Fruit fly (Drosophila melanogaster) whole organism, embryonic: Measurements from ENCODE around the gene CG6041.

ENCODE experiments used
- B-H2 ChIP-seq: fragments of 200-800 bp; sonication (Bioruptor generic); optimal IDR thresholded peaks from 2 replicates; lab custom pipeline; 2018; ENCODE audit warnings: missing biosample characterization, mild to moderate bottlenecking, missing genetic modification characterization
- C15 ChIP-seq: fragments of 200-800 bp; sonication (Bioruptor generic); IDR thresholded peaks from 3 replicates; pipeline ENCODE4 v1.3.6; 2022; ENCODE audit warnings: missing biosample characterization, missing genetic modification characterization
- CG12236 ChIP-seq: fragments of 200-800 bp; sonication (Bioruptor generic); optimal IDR thresholded peaks from 2 replicates; lab custom pipeline; 2016; ENCODE audit warnings: missing biosample characterization, missing genetic modification characterization
- CG15011 ChIP-seq: fragments of 200-800 bp; sonication (Bioruptor generic); optimal IDR thresholded peaks from 3 replicates; lab custom pipeline; 2018; ENCODE audit warnings: missing biosample characterization, mild to moderate bottlenecking, missing genetic modification characterization
- CG17568 ChIP-seq: fragments of 200-800 bp; sonication (Bioruptor generic); optimal IDR thresholded peaks from 2 replicates; lab custom pipeline; 2018; ENCODE audit warnings: missing biosample characterization, mild to moderate bottlenecking, missing genetic modification characterization, moderate library complexity
- CG2202 ChIP-seq: fragments of 200-800 bp; sonication (Bioruptor generic); optimal IDR thresholded peaks from 2 replicates; lab custom pipeline; 2018; ENCODE audit warnings: missing biosample characterization, mild to moderate bottlenecking, missing genetic modification characterization
- CG3163 ChIP-seq: fragments of 200-800 bp; sonication (Bioruptor generic); optimal IDR thresholded peaks from 3 replicates; lab custom pipeline; 2016; ENCODE audit warnings: missing biosample characterization, missing genetic modification characterization
- CG5180 ChIP-seq: fragments of 200-800 bp; sonication (Bioruptor generic); optimal IDR thresholded peaks from 3 replicates; lab custom pipeline; 2017; ENCODE audit warnings: missing biosample characterization, missing genetic modification characterization, mild to moderate bottlenecking, moderate library complexity, missing genetic modification reagents
- CG6854 ChIP-seq: fragments of 200-800 bp; sonication (Bioruptor generic); optimal IDR thresholded peaks from 3 replicates; lab custom pipeline; 2017; ENCODE audit warnings: missing biosample characterization, mild to moderate bottlenecking, missing genetic modification characterization
- CG8290 ChIP-seq, 3 experiments: fragments of 200-800 bp; sonication (Bioruptor generic); optimal IDR thresholded peaks; 2 replicates each; lab custom pipeline; 2016 to 2019; ENCODE audit warnings: missing biosample characterization in 3 of 3, missing genetic modification characterization in 3 of 3, mild to moderate bottlenecking in 2 of 3, moderate library complexity in 1 of 3
- CG9215 ChIP-seq: fragments of 200-800 bp; sonication (Bioruptor generic); IDR thresholded peaks from 2 replicates; pipeline ENCODE4 v1.3.6; 2022; ENCODE audit warnings: missing biosample characterization, missing genetic modification characterization
- CG9609 ChIP-seq: fragments of 200-800 bp; sonication (Bioruptor generic); optimal IDR thresholded peaks from 3 replicates; lab custom pipeline; 2016; ENCODE audit warnings: missing biosample characterization, missing genetic modification characterization
- CG9797 ChIP-seq: fragments of 200-800 bp; sonication (Bioruptor generic); optimal IDR thresholded peaks from 3 replicates; lab custom pipeline; 2018; ENCODE audit warnings: missing biosample characterization, mild to moderate bottlenecking, missing genetic modification characterization
- CkIIα-i1 ChIP-seq: fragments of 200-800 bp; sonication (Bioruptor generic); IDR thresholded peaks from 2 replicates; pipeline ENCODE4 v1.3.6; 2022; ENCODE audit warnings: missing biosample characterization, missing genetic modification characterization
- D19B ChIP-seq: fragments of 200-800 bp; sonication (Bioruptor generic); optimal IDR thresholded peaks from 2 replicates; lab custom pipeline; 2017; ENCODE audit warnings: missing biosample characterization, mild to moderate bottlenecking, missing genetic modification characterization
- Dll ChIP-seq: fragments of 200-800 bp; sonication (Bioruptor generic); IDR thresholded peaks from 4 replicates; pipeline ENCODE4 v1.3.6; 2022; ENCODE audit warnings: missing biosample characterization, missing genetic modification characterization; ENCODE audit not compliant: partially characterized antibody
- Dref ChIP-seq: fragments of 200-800 bp; sonication (Bioruptor generic); IDR thresholded peaks from 2 replicates; pipeline ENCODE4 v1.3.6; 2022; ENCODE audit warnings: missing biosample characterization, missing genetic modification characterization
- Eip74EF ChIP-seq, 2 experiments: fragments of 200-800 bp in 1 of 2; fragments of >200 bp in 1 of 2; sonication (Bioruptor generic) in 1 of 2; optimal IDR thresholded peaks; 2 replicates each; lab custom pipeline; 2017 to 2019; ENCODE audit warnings: missing biosample characterization in 2 of 2, missing genetic modification characterization in 2 of 2, mild to moderate bottlenecking in 1 of 2, moderate library complexity in 1 of 2
- HLHmδ ChIP-seq: fragments of 200-800 bp; sonication (Bioruptor generic); optimal IDR thresholded peaks from 2 replicates; lab custom pipeline; 2018; ENCODE audit warnings: missing biosample characterization, mild to moderate bottlenecking, missing genetic modification characterization, moderate library complexity
- Hsf ChIP-seq: fragments of 200-800 bp; sonication (Bioruptor generic); optimal IDR thresholded peaks from 3 replicates; lab custom pipeline; 2016; ENCODE audit warnings: missing biosample characterization, missing genetic modification characterization
- Rfx ChIP-seq: fragments of 200-800 bp; sonication (Bioruptor generic); IDR thresholded peaks from 2 replicates; pipeline ENCODE4 v1.3.6; 2022; ENCODE audit warnings: missing biosample characterization, missing genetic modification characterization
- Scr ChIP-seq: fragments of 200-800 bp; sonication (Bioruptor generic); IDR thresholded peaks from 2 replicates; pipeline ENCODE4 v1.3.6; 2022; ENCODE audit warnings: missing biosample characterization, missing genetic modification characterization; ENCODE audit not compliant: partially characterized antibody
- Sin3A ChIP-seq: fragments of >200 bp; optimal IDR thresholded peaks from 2 replicates; lab custom pipeline; 2018
- abd-A ChIP-seq: fragments of 200-800 bp; sonication (Bioruptor generic); optimal IDR thresholded peaks from 3 replicates; lab custom pipeline; 2019; ENCODE audit warnings: missing biosample characterization, mild to moderate bottlenecking, missing genetic modification characterization, moderate library complexity
- aop ChIP-seq: fragments of 200-800 bp; sonication (Bioruptor generic); IDR thresholded peaks from 2 replicates; pipeline ENCODE4 v1.3.6; 2022; ENCODE audit warnings: missing biosample characterization, missing genetic modification characterization
- az2 ChIP-seq: fragments of 200-800 bp; sonication (Bioruptor generic); optimal IDR thresholded peaks from 3 replicates; lab custom pipeline; 2016; ENCODE audit warnings: missing biosample characterization, missing genetic modification characterization
- bsh ChIP-seq, 2 experiments: fragments of 200-800 bp; sonication (Bioruptor generic); optimal IDR thresholded peaks; 2 replicates each; lab custom pipeline; 2017 to 2018; ENCODE audit warnings: mild to moderate bottlenecking in 2 of 2, missing biosample characterization in 2 of 2, missing genetic modification characterization in 2 of 2, moderate library complexity in 1 of 2
- corto ChIP-seq: fragments of 200-800 bp; sonication (Bioruptor generic); optimal IDR thresholded peaks from 2 replicates; lab custom pipeline; 2016; ENCODE audit warnings: missing biosample characterization, mild to moderate bottlenecking, missing genetic modification characterization, moderate library complexity
- dan ChIP-seq: fragments of 200-800 bp; sonication (Bioruptor generic); IDR thresholded peaks from 2 replicates; pipeline ENCODE4 v1.3.6; 2022; ENCODE audit warnings: missing biosample characterization, missing genetic modification characterization
- fd102C ChIP-seq: fragments of 200-800 bp; sonication (Bioruptor generic); optimal IDR thresholded peaks from 2 replicates; lab custom pipeline; 2018; ENCODE audit warnings: missing biosample characterization, mild to moderate bottlenecking, missing genetic modification characterization, moderate library complexity
- fd3F ChIP-seq: fragments of 200-800 bp; sonication (Bioruptor generic); optimal IDR thresholded peaks from 2 replicates; lab custom pipeline; 2018; ENCODE audit warnings: missing biosample characterization, mild to moderate bottlenecking, missing genetic modification characterization, moderate library complexity
- hkb ChIP-seq, 2 experiments: fragments of 200-800 bp in 1 of 2; fragments of >200 bp in 1 of 2; sonication (Bioruptor generic) in 1 of 2; IDR thresholded peaks in 1 of 2; optimal IDR thresholded peaks in 1 of 2; 2 replicates each; pipeline versions ENCODE4 v1.3.6 to Lab custom; 2017 to 2022; ENCODE audit warnings: missing biosample characterization in 1 of 2, missing genetic modification characterization in 1 of 2
- hth ChIP-seq: fragments of >200 bp; optimal IDR thresholded peaks from 2 replicates; lab custom pipeline; 2017; ENCODE audit warnings: inconsistent platforms
- insv ChIP-seq, 2 experiments: fragments of 200-800 bp; sonication (Bioruptor generic); optimal IDR thresholded peaks; 3 replicates each; lab custom pipeline; 2016 to 2018; ENCODE audit warnings: missing biosample characterization in 2 of 2, missing genetic modification characterization in 2 of 2
- mam ChIP-seq: fragments of 200-800 bp; sonication (Bioruptor generic); optimal IDR thresholded peaks from 3 replicates; lab custom pipeline; 2016; ENCODE audit warnings: missing biosample characterization, missing genetic modification characterization
- pan ChIP-seq, 4 experiments: fragments of >200 bp in 3 of 4; fragments of 200-800 bp in 1 of 4; sonication (Bioruptor generic) in 1 of 4; optimal IDR thresholded peaks in 3 of 4; IDR thresholded peaks in 1 of 4; 2 replicates each; pipeline versions ENCODE4 v1.3.6 to Lab custom; 2017 to 2022; ENCODE audit warnings: missing biosample characterization in 2 of 4, missing genetic modification characterization in 2 of 4, mixed read lengths in 1 of 4
- peb ChIP-seq: fragments of 200-800 bp; sonication (Bioruptor generic); IDR thresholded peaks from 2 replicates; pipeline ENCODE4 v1.3.6; 2022; ENCODE audit warnings: missing biosample characterization, missing genetic modification characterization
- pum ChIP-seq: fragments of 200-800 bp; sonication (Bioruptor generic); optimal IDR thresholded peaks from 2 replicates; lab custom pipeline; 2016; ENCODE audit warnings: missing biosample characterization, missing genetic modification characterization
- sc ChIP-seq, 3 experiments: fragments of >200 bp in 2 of 3; fragments of 200-800 bp in 1 of 3; sonication (Bioruptor generic) in 1 of 3; optimal IDR thresholded peaks; 2 replicates in 2 of 3; 3 replicates in 1 of 3; lab custom pipeline; 2017; ENCODE audit warnings: mild to moderate bottlenecking in 1 of 3, missing biosample characterization in 1 of 3, missing genetic modification characterization in 1 of 3, missing genetic modification reagents in 1 of 3
- slou ChIP-seq: fragments of 200-800 bp; sonication (Bioruptor generic); optimal IDR thresholded peaks from 3 replicates; lab custom pipeline; 2016; ENCODE audit warnings: missing biosample characterization, missing genetic modification characterization
- so ChIP-seq: fragments of 200-800 bp; sonication (Bioruptor generic); IDR thresholded peaks from 3 replicates; pipeline ENCODE4 v1.3.6; 2022; ENCODE audit warnings: missing biosample characterization, missing genetic modification characterization
- stwl ChIP-seq: fragments of 200-800 bp; sonication (Bioruptor generic); optimal IDR thresholded peaks from 3 replicates; lab custom pipeline; 2018; ENCODE audit warnings: missing biosample characterization, mild to moderate bottlenecking, missing genetic modification characterization, moderate library complexity
- tio ChIP-seq: fragments of 200-800 bp; sonication (Bioruptor generic); optimal IDR thresholded peaks from 2 replicates; lab custom pipeline; 2017; ENCODE audit warnings: missing biosample characterization, missing genetic modification characterization, inconsistent platforms
- trem ChIP-seq: fragments of 200-800 bp; optimal IDR thresholded peaks from 3 replicates; lab custom pipeline; 2019; ENCODE audit warnings: missing biosample characterization, mild to moderate bottlenecking, missing genetic modification characterization, moderate library complexity
- tup ChIP-seq: fragments of 200-800 bp; sonication (Bioruptor generic); optimal IDR thresholded peaks from 2 replicates; lab custom pipeline; 2016; ENCODE audit warnings: missing biosample characterization, mild to moderate bottlenecking, missing genetic modification characterization, moderate library complexity
- vnd ChIP-seq: fragments of 200-800 bp; sonication (Bioruptor generic); IDR thresholded peaks from 3 replicates; pipeline ENCODE4 v1.3.6; 2022; ENCODE audit warnings: missing biosample characterization, missing genetic modification characterization; ENCODE audit not compliant: partially characterized antibody

CG6041 gene

DNA sequence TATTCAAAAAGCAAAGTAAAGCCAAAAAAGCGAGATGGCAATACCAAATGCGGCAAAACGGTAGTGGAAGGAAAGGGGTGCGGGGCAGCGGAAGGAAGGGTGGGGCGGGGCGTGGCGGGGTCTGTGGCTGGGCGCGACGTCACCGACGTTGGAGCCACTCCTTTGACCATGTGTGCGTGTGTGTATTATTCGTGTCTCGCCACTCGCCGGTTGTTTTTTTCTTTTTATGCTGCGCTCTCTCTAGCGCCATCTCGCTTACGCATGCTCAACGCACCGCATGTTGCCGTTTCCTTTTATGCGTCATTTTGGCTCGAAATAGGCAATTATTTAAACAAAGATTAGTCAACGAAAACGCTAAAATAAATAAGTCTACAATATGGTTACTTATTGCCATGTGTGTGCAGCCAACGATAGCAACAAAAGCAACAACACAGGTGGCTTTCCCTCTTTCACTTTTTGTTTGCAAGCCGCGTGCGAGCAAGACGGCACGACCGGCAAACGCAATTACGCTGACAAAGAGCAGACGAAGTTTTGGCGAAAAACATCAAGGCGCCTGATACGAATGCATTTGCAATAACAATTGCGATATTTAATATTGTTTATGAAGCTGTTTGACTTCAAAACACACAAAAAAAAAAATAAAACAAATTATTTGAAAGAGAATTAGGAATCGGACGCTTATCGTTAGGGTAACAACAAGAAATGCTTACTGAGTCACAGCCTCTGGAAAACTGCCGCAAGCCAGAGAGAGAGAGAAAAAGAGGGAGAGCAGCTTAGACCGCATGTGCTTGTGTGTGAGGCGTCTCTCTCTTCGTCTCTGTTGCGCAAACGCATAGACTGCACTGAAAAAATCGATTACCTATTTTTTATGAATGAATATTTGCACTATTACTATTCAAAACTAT is 48.5 kb upstream of the CG6041 start (continued):
- TF ChIP-seq pan (optimal IDR thresholded peaks at IDR 0.05; lab: Kevin White, UChicago) (no peak), pan (GFP tag; optimal IDR thresholded peaks at IDR 0.05 in 1 of 2, IDR thresholded peaks at IDR 0.05 in 1 of 2) (no peak), fd102C (no peak), CkIIα-i1 (GFP tag; lab: Robert Waterston, UW) (0 out of 2 replicates have a peak, but pooled peaks have one; percentile 42), CG2202 (tag; lab: Kevin White, UChicago) (no peak), B-H2 (GFP tag; lab: Kevin White, UChicago) (peak; percentile 8), HLHmδ (GFP tag; lab: Kevin White, UChicago) (no peak), Scr (0 out of 2 replicates have a peak, but pooled peaks have one; percentile 13), vnd (0 out of 3 replicates have a peak, but pooled peaks have one; percentile 37), bsh (GFP tag; optimal IDR thresholded peaks at IDR 0.05; lab: Kevin White, UChicago) (no peak), aop (peak; percentile 39; the same call in 1 of the 2 replicates), CG12236 (GFP tag; lab: Kevin White, UChicago) (no peak), CG3163 (GFP tag; lab: Kevin White, UChicago) (no peak), dan (GFP tag; lab: Robert Waterston, UW) (no peak), stwl (tag; lab: Kevin White, UChicago) (no peak), Dref (GFP tag; lab: Robert Waterston, UW) (no peak), az2 (GFP tag; lab: Kevin White, UChicago) (no peak), D19B (GFP tag; lab: Kevin White, UChicago) (no peak), Rfx (GFP tag; lab: Robert Waterston, UW) (peak; percentile 21; the same call in 1 of the 2 replicates), Eip74EF (GFP tag; optimal IDR thresholded peaks at IDR 0.05; lab: Kevin White, UChicago) (no peak), C15 (GFP tag; lab: Robert Waterston, UW) (no peak), peb (no peak), CG9797 (GFP tag; lab: Kevin White, UChicago) (no peak), sc (optimal IDR thresholded peaks at IDR 0.05; lab: Kevin White, UChicago) (no peak), sc (GFP tag; optimal IDR thresholded peaks at IDR 0.05; lab: Kevin White, UChicago) (no peak), CG8290 (GFP tag; optimal IDR thresholded peaks at IDR 0.05; lab: Kevin White, UChicago) (no peak), CG8290 (tag; optimal IDR thresholded peaks at IDR 0.05; lab: Kevin White, UChicago) (peak; percentile 7 to 68), CG5180 (GFP tag; lab: Kevin White, UChicago) (no peak), fd3F (GFP tag; lab: Kevin White, UChicago) (no peak), corto (GFP tag; lab: Kevin White, UChicago) (peak; percentile 92), hth (lab: Kevin White, UChicago) (no peak), Dll (GFP tag; lab: Robert Waterston, UW) (no peak), CG6854 (GFP tag; lab: Kevin White, UChicago) (no peak), pum (no peak), slou (GFP tag; lab: Kevin White, UChicago) (no peak), trem (tag; lab: Kevin White, UChicago) (no peak), CG15011 (GFP tag; lab: Kevin White, UChicago) (no peak), CG17568 (GFP tag; lab: Kevin White, UChicago) (peak; percentile 9), insv (GFP tag; optimal IDR thresholded peaks at IDR 0.05; lab: Kevin White, UChicago) (peak in 1 of 2 experiments; percentile 12), so (no peak), hkb (optimal IDR thresholded peaks at IDR 0.05; lab: Kevin White, UChicago) (no peak), hkb (GFP tag; IDR thresholded peaks at IDR 0.05; lab: Robert Waterston, UW) (0 out of 2 replicates have a peak, but pooled peaks have one; percentile 14), mam (GFP tag; lab: Kevin White, UChicago) (no peak), Hsf (GFP tag; lab: Kevin White, UChicago) (no peak), tio (no peak), abd-A (peak; percentile 61), Sin3A (no peak), CG9609 (no peak), CG9215 (GFP tag; lab: Robert Waterston, UW) (no peak), tup (GFP tag; lab: Kevin White, UChicago) (no peak)
